Worm (Caenorhabditis elegans) whole organism, mixed stage, embryonic: ENCODE results near the gene sri-32.

ENCODE experiments used
- elt-1 ChIP-seq: sonication (generic microtip); optimal IDR thresholded peaks from 2 replicates; lab custom pipeline; 2017; ENCODE audit warnings: missing genetic modification characterization, mild to moderate bottlenecking, missing compliant biosample characterization, antibody characterized with exemption, moderate library complexity, borderline replicate concordance; ENCODE audit not compliant: insufficient read depth
- hlh-1 ChIP-seq: fragments of 150-350 bp; optimal IDR thresholded peaks from 2 replicates; lab custom pipeline; 2014; ENCODE audit warnings: missing biosample characterization, missing genetic modification reagents, missing genetic modification characterization
- lin-13 ChIP-seq: fragments of 150-350 bp; optimal IDR thresholded peaks from 2 replicates; lab custom pipeline; 2014; ENCODE audit warnings: missing biosample characterization, missing genetic modification characterization
- nhr-237 ChIP-seq: fragments of 150-350 bp; optimal IDR thresholded peaks from 2 replicates; lab custom pipeline; 2014; ENCODE audit warnings: missing biosample characterization, missing genetic modification characterization
- unc-39 ChIP-seq: fragments of 150-350 bp; optimal IDR thresholded peaks from 2 replicates; lab custom pipeline; 2014; ENCODE audit warnings: missing biosample characterization, missing genetic modification characterization
- unc-62 ChIP-seq: fragments of 150-350 bp; optimal IDR thresholded peaks from 2 replicates; lab custom pipeline; 2014; ENCODE audit warnings: missing biosample characterization, missing genetic modification reagents, missing genetic modification characterization

- TF ChIP-seq elt-1 (tag; lab: Kevin White, UChicago) (no peak), unc-62 (GFP tag; lab: Kevin White, UChicago) (no peak), lin-13 (no peak), unc-39 (tag; lab: Kevin White, UChicago) (no peak), nhr-237 (tag; lab: Kevin White, UChicago) (no peak), hlh-1 (tag; lab: Kevin White, UChicago) (no peak)
Measured at ce11 chrII:3123206-3123605, 31.1 kb downstream of the sri-32 start, which contains the start of gene srh-71.
